Fruit fly (Drosophila melanogaster): ENCODE data around the gene CG44198.

Gene CG44198

dm6 chr2L:13073797-13074196, 45.1 kb downstream of the CG44198 start (continued):
- TF ChIP-seq pum (GFP tag; optimal IDR thresholded peaks at IDR 0.05) (peak; percentile 40), chm (GFP tag; IDR thresholded peaks at IDR 0.05) (peak; percentile 78), sna (GFP tag; IDR thresholded peaks at IDR 0.05; ENCODE audit: partially characterized antibody) (no peak), oc (tag; optimal IDR thresholded peaks at IDR 0.05) (peak; percentile 15), dmrt11E (tag; optimal IDR thresholded peaks at IDR 0.05) (peak; percentile 56), CG3838 (GFP tag; optimal IDR thresholded peaks at IDR 0.05) (no peak), Nf-YB (GFP tag; optimal IDR thresholded peaks at IDR 0.05) (peak; percentile 23), dm (GFP tag; optimal IDR thresholded peaks at IDR 0.05) (no peak), sug (tag; optimal IDR thresholded peaks at IDR 0.05) (no peak), Ets97D (GFP tag; optimal IDR thresholded peaks at IDR 0.05) (no peak), CG2129 (GFP tag; IDR thresholded peaks at IDR 0.05; ENCODE audit: partially characterized antibody) (no peak), TFAM (GFP tag; optimal IDR thresholded peaks at IDR 0.05) (no peak), CG14441 (GFP tag; IDR thresholded peaks at IDR 0.05) (peak; percentile 72), otp (GFP tag; IDR thresholded peaks at IDR 0.05) (peak; percentile 66; the same call in 1 of the 3 replicates), odd (GFP tag; optimal IDR thresholded peaks at IDR 0.05) (peak; percentile 5), CG1647 (GFP tag; optimal IDR thresholded peaks at IDR 0.05) (no peak), sim (GFP tag; IDR thresholded peaks at IDR 0.05) (0 out of 2 replicates have a peak, but pooled peaks have one; percentile 56), PHDP (tag; optimal IDR thresholded peaks at IDR 0.05) (peak; percentile 47), CG17385 (GFP tag; optimal IDR thresholded peaks at IDR 0.05) (peak; percentile 36), gro (GFP tag; optimal IDR thresholded peaks at IDR 0.05) (no peak), H15 (GFP tag; IDR thresholded peaks at IDR 0.05) (peak; percentile 77), Nf-YC (tag; optimal IDR thresholded peaks at IDR 0.05) (no peak), CG18764 (GFP tag; optimal IDR thresholded peaks at IDR 0.05) (peak; percentile 6), Sry-δ (GFP tag; optimal IDR thresholded peaks at IDR 0.05) (peak; percentile 12), CG31388 (GFP tag; optimal IDR thresholded peaks at IDR 0.05) (no peak), CG33213 (GFP tag; optimal IDR thresholded peaks at IDR 0.05) (peak; percentile 11), Side (GFP tag; optimal IDR thresholded peaks at IDR 0.05) (peak; percentile 39), seq (GFP tag; IDR thresholded peaks at IDR 0.05) (peak; percentile 62), toy (GFP tag; IDR thresholded peaks at IDR 0.05) (no peak), luna (GFP tag; optimal IDR thresholded peaks at IDR 0.05) (no peak), CG2202 (tag; optimal IDR thresholded peaks at IDR 0.05) (peak; percentile 27), CG8089 (GFP tag; optimal IDR thresholded peaks at IDR 0.05) (no peak), az2 (GFP tag; optimal IDR thresholded peaks at IDR 0.05) (peak; percentile 60), vfl (GFP tag; optimal IDR thresholded peaks at IDR 0.05) (no peak), CG7745 (tag; optimal IDR thresholded peaks at IDR 0.05) (no peak), nerfin-1 (tag; optimal IDR thresholded peaks at IDR 0.05) (no peak), E2f2 (GFP tag; IDR thresholded peaks at IDR 0.05) (peak; percentile 46; the same call in 1 of the 2 replicates), CrebB (tag; optimal IDR thresholded peaks at IDR 0.05) (no peak), onecut (GFP tag; IDR thresholded peaks at IDR 0.05) (peak; percentile 42), Myb (GFP tag; optimal IDR thresholded peaks at IDR 0.05) (no peak), CG14050 (GFP tag; IDR thresholded peaks at IDR 0.05) (peak; percentile 34; the same call in 1 of the 3 replicates), ham (GFP tag; IDR thresholded peaks at IDR 0.05) (no peak), kay (GFP tag; optimal IDR thresholded peaks at IDR 0.05) (peak; percentile 23), HmgD (GFP tag; optimal IDR thresholded peaks at IDR 0.05) (no peak), Kr (GFP tag; optimal IDR thresholded peaks at IDR 0.05) (no peak), Sox100B (GFP tag; optimal IDR thresholded peaks at IDR 0.05) (peak; percentile 51), CG2875 (GFP tag; optimal IDR thresholded peaks at IDR 0.05) (peak; percentile 53), prd (optimal IDR thresholded peaks at IDR 0.05) (no peak), prd (GFP tag; IDR thresholded peaks at IDR 0.05) (peak; percentile 82), Dbx (GFP tag; IDR thresholded peaks at IDR 0.05) (0 out of 3 replicates have a peak, but pooled peaks have one; percentile 44), CG17186 (GFP tag; optimal IDR thresholded peaks at IDR 0.05) (no peak), wdn (GFP tag; IDR thresholded peaks at IDR 0.05) (no peak)
